Fruit fly (Drosophila melanogaster) whole organism, adult: ENCODE results near the gene Jon25Biii.

ENCODE experiments used
- CG14711 ChIP-seq: fragments of 200-800 bp; sonication (Bioruptor generic); optimal IDR thresholded peaks from 2 replicates; lab custom pipeline; 2018; ENCODE audit warnings: missing biosample characterization, mild to moderate bottlenecking, missing genetic modification characterization, moderate library complexity
- CG1620 ChIP-seq: fragments of 200-800 bp; sonication (Bioruptor generic); optimal IDR thresholded peaks from 2 replicates; lab custom pipeline; 2016; ENCODE audit warnings: missing biosample characterization, missing genetic modification characterization
- CG5204 ChIP-seq: fragments of 200-800 bp; sonication (Bioruptor generic); optimal IDR thresholded peaks from 2 replicates; lab custom pipeline; 2016; ENCODE audit warnings: missing biosample characterization, missing genetic modification characterization
- CG7045 ChIP-seq: fragments of 200-800 bp; sonication (Bioruptor generic); optimal IDR thresholded peaks from 2 replicates; lab custom pipeline; 2017; ENCODE audit warnings: missing biosample characterization, mild to moderate bottlenecking, missing genetic modification characterization
- CG7101 ChIP-seq: fragments of 200-800 bp; sonication (Bioruptor generic); optimal IDR thresholded peaks from 2 replicates; lab custom pipeline; 2018; ENCODE audit warnings: missing biosample characterization, mild to moderate bottlenecking, missing genetic modification characterization, moderate library complexity
- bab1 ChIP-seq: fragments of 200-800 bp; sonication (Bioruptor generic); optimal IDR thresholded peaks from 3 replicates; lab custom pipeline; 2019; ENCODE audit warnings: missing biosample characterization, mild to moderate bottlenecking, missing genetic modification characterization, moderate library complexity

- TF ChIP-seq CG14711 (tag; lab: Kevin White, UChicago), result peak; percentile 91
- TF ChIP-seq bab1 (GFP tag; lab: Kevin White, UChicago), result peak; percentile 92
- peak; percentile 92 for TF ChIP-seq CG1620 (GFP tag; lab: Kevin White, UChicago)
- TF ChIP-seq CG5204 (GFP tag; lab: Kevin White, UChicago), result no peak
- peak; percentile 95 for TF ChIP-seq CG7101 (tag; lab: Kevin White, UChicago)
- peak; percentile 94 for TF ChIP-seq CG7045
These were observed 47.1 kb upstream of the Jon25Biii start for dm6 chr2L:4997401-4998259.
